Worm (Caenorhabditis elegans): ENCODE results near the gene F26G5.1.

ce11 chrV:4965790-4966189 is 9.5 kb upstream of the F26G5.1 start:
- TF ChIP-seq ref-1 (GFP tag; conservative IDR thresholded peaks at IDR 0.05) (no peak), cog-1 (tag; optimal IDR thresholded peaks at IDR 0.05) (no peak), tab-1 (GFP tag; IDR thresholded peaks at IDR 0.05) (no peak), flt-1 (GFP tag; IDR thresholded peaks at IDR 0.05) (no peak), T22C8.4 (GFP tag; IDR thresholded peaks at IDR 0.05) (no peak), ztf-23 (GFP tag; IDR thresholded peaks at IDR 0.05) (no peak), klf-2 (GFP tag; conservative IDR thresholded peaks at IDR 0.05) (no peak), ztf-29 (GFP tag; IDR thresholded peaks at IDR 0.05) (no peak), med-1 (GFP tag; optimal IDR thresholded peaks at IDR 0.05; ENCODE audit: insufficient read depth) (no peak)

Data from whole organism, midembryonic.